Fruit fly (Drosophila melanogaster): ENCODE results near the gene Ttc1.

Ttc1 gene

dm6 chr3R:16448378-16449134 lies 5.7 kb upstream of the Ttc1 start (continued):
- no peak for TF ChIP-seq Lpt (GFP tag; optimal IDR thresholded peaks at IDR 0.05)
- no peak for TF ChIP-seq ems (GFP tag; optimal IDR thresholded peaks at IDR 0.05)
- TF ChIP-seq BEAF-32 (GFP tag; optimal IDR thresholded peaks at IDR 0.05): no peak
- TF ChIP-seq CG7556 (GFP tag; optimal IDR thresholded peaks at IDR 0.05): peak; percentile 65
- TF ChIP-seq CG3065 (GFP tag; optimal IDR thresholded peaks at IDR 0.05): no peak
- TF ChIP-seq dmrt99B (tag; optimal IDR thresholded peaks at IDR 0.05): peak; percentile 59
- TF ChIP-seq CG10543 (GFP tag; optimal IDR thresholded peaks at IDR 0.05): no peak
- peak; percentile 58 for TF ChIP-seq nau (GFP tag; optimal IDR thresholded peaks at IDR 0.05)
- no peak for TF ChIP-seq sima (GFP tag; optimal IDR thresholded peaks at IDR 0.05)
- peak; percentile 27; the same call in 1 of the 2 replicates for TF ChIP-seq rib (GFP tag; IDR thresholded peaks at IDR 0.05)
- TF ChIP-seq CG42726 (GFP tag; IDR thresholded peaks at IDR 0.05; ENCODE audit: partially characterized antibody): no peak
- no peak for TF ChIP-seq hth (optimal IDR thresholded peaks at IDR 0.05)
- TF ChIP-seq Chrac-16 (GFP tag; optimal IDR thresholded peaks at IDR 0.05): peak; percentile 47
- no peak for TF ChIP-seq CG3838 (GFP tag; optimal IDR thresholded peaks at IDR 0.05)
- TF ChIP-seq emc (GFP tag; optimal IDR thresholded peaks at IDR 0.05): peak; percentile 47
- peak; percentile 75 for TF ChIP-seq wek (GFP tag; optimal IDR thresholded peaks at IDR 0.05)
- TF ChIP-seq CG18011 (GFP tag; optimal IDR thresholded peaks at IDR 0.05): no peak
- no peak for TF ChIP-seq lov (optimal IDR thresholded peaks at IDR 0.05)
- peak; percentile 84 for TF ChIP-seq lov (GFP tag; IDR thresholded peaks at IDR 0.05)
- peak; percentile 72 for TF ChIP-seq ind (GFP tag; optimal IDR thresholded peaks at IDR 0.05)
- peak; percentile 65 for TF ChIP-seq Vsx1 (GFP tag; optimal IDR thresholded peaks at IDR 0.05)
- TF ChIP-seq org-1 (GFP tag; optimal IDR thresholded peaks at IDR 0.05): no peak
- peak; percentile 73 for TF ChIP-seq tgo (GFP tag; IDR thresholded peaks at IDR 0.05)
- TF ChIP-seq gfzf (GFP tag; optimal IDR thresholded peaks at IDR 0.05): no peak
- TF ChIP-seq E2f2 (GFP tag; IDR thresholded peaks at IDR 0.05): no peak; the same call in 1 of the 2 replicates
- TF ChIP-seq nerfin-1 (tag; optimal IDR thresholded peaks at IDR 0.05): no peak
- no peak for TF ChIP-seq CG7928 (GFP tag; optimal IDR thresholded peaks at IDR 0.05)
- no peak for TF ChIP-seq CG6683 (GFP tag; optimal IDR thresholded peaks at IDR 0.05)
- TF ChIP-seq wor (GFP tag; IDR thresholded peaks at IDR 0.05): peak; percentile 80
- no peak for TF ChIP-seq Doc3 (GFP tag; IDR thresholded peaks at IDR 0.05; ENCODE audit: partially characterized antibody)
- peak; percentile 49 for TF ChIP-seq CG13775 (GFP tag; optimal IDR thresholded peaks at IDR 0.05)
- TF ChIP-seq sisA (GFP tag; IDR thresholded peaks at IDR 0.05): peak; percentile 85
- peak; percentile 76 for TF ChIP-seq MTF-1 (GFP tag; optimal IDR thresholded peaks at IDR 0.05; ENCODE audit: borderline replicate concordance)
- TF ChIP-seq CG7786 (GFP tag; optimal IDR thresholded peaks at IDR 0.05): peak; percentile 77
- TF ChIP-seq CG11398 (GFP tag; optimal IDR thresholded peaks at IDR 0.05): no peak
- peak; percentile 70 for TF ChIP-seq CG4730 (GFP tag; IDR thresholded peaks at IDR 0.05)
- peak; percentile 60 for TF ChIP-seq CG3281 (GFP tag; optimal IDR thresholded peaks at IDR 0.05)
- peak; percentile 67 for TF ChIP-seq CrebB (tag; optimal IDR thresholded peaks at IDR 0.05)
- TF ChIP-seq Jarid2 (GFP tag; optimal IDR thresholded peaks at IDR 0.05): no peak
- TF ChIP-seq CG8388 (GFP tag; optimal IDR thresholded peaks at IDR 0.05): peak; percentile 82
- no peak for TF ChIP-seq h (optimal IDR thresholded peaks at IDR 0.05)
- no peak for TF ChIP-seq Neu2 (GFP tag; optimal IDR thresholded peaks at IDR 0.05; ENCODE audit: borderline replicate concordance)
- peak; percentile 41 for TF ChIP-seq Sry-β (GFP tag; optimal IDR thresholded peaks at IDR 0.05)
- peak; percentile 63 for TF ChIP-seq en (GFP tag; optimal IDR thresholded peaks at IDR 0.05)
- TF ChIP-seq nom (GFP tag; optimal IDR thresholded peaks at IDR 0.05): peak; percentile 90
- TF ChIP-seq ash1 (GFP tag; optimal IDR thresholded peaks at IDR 0.05): no peak
- peak; percentile 82 for TF ChIP-seq lmd (GFP tag; IDR thresholded peaks at IDR 0.05)
- TF ChIP-seq HLHmδ (GFP tag; optimal IDR thresholded peaks at IDR 0.05): no peak
- TF ChIP-seq CG17328 (GFP tag; IDR thresholded peaks at IDR 0.05): peak; percentile 88
- peak; percentile 68 for TF ChIP-seq CG31224 (GFP tag; IDR thresholded peaks at IDR 0.05)

Data from whole organism, embryonic.